Fruit fly (Drosophila melanogaster) whole organism, embryonic: ENCODE data around the gene CG42820.

ENCODE experiments used
- Abd-B ChIP-seq: fragments of 200-800 bp; sonication (Bioruptor generic); optimal IDR thresholded peaks from 2 replicates; lab custom pipeline; 2018; ENCODE audit warnings: missing biosample characterization, mild to moderate bottlenecking, missing genetic modification characterization, moderate library complexity
- CG10321 ChIP-seq: fragments of 200-800 bp; sonication (Bioruptor generic); IDR thresholded peaks from 2 replicates; pipeline ENCODE4 v1.3.6; 2022; ENCODE audit warnings: missing biosample characterization, missing genetic modification characterization
- CG10431 ChIP-seq: fragments of 200-800 bp; sonication (Bioruptor generic); optimal IDR thresholded peaks from 3 replicates; lab custom pipeline; 2018; ENCODE audit warnings: missing biosample characterization, mild to moderate bottlenecking, missing genetic modification characterization
- CG10979 ChIP-seq: fragments of 200-800 bp; sonication (Bioruptor generic); optimal IDR thresholded peaks from 2 replicates; lab custom pipeline; 2018; ENCODE audit warnings: missing biosample characterization, mild to moderate bottlenecking, missing genetic modification characterization, moderate library complexity
- CG11695 ChIP-seq: fragments of 200-800 bp; sonication (Bioruptor generic); IDR thresholded peaks from 3 replicates; pipeline ENCODE4 v1.3.6; 2022; ENCODE audit warnings: missing biosample characterization, missing genetic modification characterization
- CG12659 ChIP-seq: fragments of 200-800 bp; sonication (Bioruptor generic); optimal IDR thresholded peaks from 3 replicates; lab custom pipeline; 2017; ENCODE audit warnings: mild to moderate bottlenecking, missing biosample characterization, missing genetic modification reagents, missing genetic modification characterization
- CG18476 ChIP-seq: fragments of 200-800 bp; sonication (Bioruptor generic); optimal IDR thresholded peaks from 2 replicates; lab custom pipeline; 2016; ENCODE audit warnings: missing biosample characterization, mild to moderate bottlenecking, missing genetic modification characterization
- CG18619 ChIP-seq: fragments of 200-800 bp; sonication (Bioruptor generic); optimal IDR thresholded peaks from 3 replicates; lab custom pipeline; 2017; ENCODE audit warnings: missing biosample characterization, mild to moderate bottlenecking, missing genetic modification characterization
- CG2120 ChIP-seq: fragments of 200-800 bp; sonication (Bioruptor generic); optimal IDR thresholded peaks from 3 replicates; lab custom pipeline; 2016; ENCODE audit warnings: missing biosample characterization, missing genetic modification characterization
- CG2199 ChIP-seq: fragments of 200-800 bp; sonication (Bioruptor generic); IDR thresholded peaks from 3 replicates; pipeline ENCODE4 v1.3.6; 2022; ENCODE audit warnings: missing biosample characterization, missing genetic modification characterization
- CG31441 ChIP-seq: fragments of 200-800 bp; sonication (Bioruptor generic); IDR thresholded peaks from 2 replicates; pipeline ENCODE4 v1.3.6; 2022; ENCODE audit warnings: missing biosample characterization, missing genetic modification characterization
- CG3838 ChIP-seq: fragments of 200-800 bp; sonication (Bioruptor generic); optimal IDR thresholded peaks from 3 replicates; lab custom pipeline; 2016; ENCODE audit warnings: missing biosample characterization, missing genetic modification characterization
- CG6272 ChIP-seq: fragments of 200-800 bp; sonication (Bioruptor generic); IDR thresholded peaks from 2 replicates; pipeline ENCODE4 v1.3.6; 2022; ENCODE audit warnings: missing biosample characterization, missing genetic modification characterization
- CG6689 ChIP-seq: fragments of 200-800 bp; sonication (Bioruptor generic); IDR thresholded peaks from 2 replicates; pipeline ENCODE4 v1.3.6; 2022; ENCODE audit warnings: missing biosample characterization, missing genetic modification characterization
- CG6854 ChIP-seq: fragments of 200-800 bp; sonication (Bioruptor generic); optimal IDR thresholded peaks from 3 replicates; lab custom pipeline; 2017; ENCODE audit warnings: missing biosample characterization, mild to moderate bottlenecking, missing genetic modification characterization
- CoRest ChIP-seq: fragments of 200-800 bp; sonication (Bioruptor generic); optimal IDR thresholded peaks from 3 replicates; lab custom pipeline; 2018; ENCODE audit warnings: missing biosample characterization, mild to moderate bottlenecking, missing genetic modification characterization, moderate library complexity
- Deaf1 ChIP-seq: fragments of 200-800 bp; optimal IDR thresholded peaks from 3 replicates; lab custom pipeline; 2019; ENCODE audit warnings: missing biosample characterization, mild to moderate bottlenecking, missing genetic modification characterization, moderate library complexity
- Drgx ChIP-seq: fragments of 200-800 bp; sonication (Bioruptor generic); IDR thresholded peaks from 2 replicates; pipeline ENCODE4 v1.3.6; 2022; ENCODE audit warnings: missing biosample characterization, missing genetic modification characterization
- Kr ChIP-seq: fragments of 200-800 bp; sonication (Bioruptor generic); optimal IDR thresholded peaks from 2 replicates; lab custom pipeline; 2017; ENCODE audit warnings: missing biosample characterization, mild to moderate bottlenecking, missing genetic modification characterization
- Lhr ChIP-seq: fragments of 200-800 bp; sonication (Bioruptor generic); optimal IDR thresholded peaks from 3 replicates; lab custom pipeline; 2017; ENCODE audit warnings: mild to moderate bottlenecking, missing biosample characterization, missing genetic modification reagents, missing genetic modification characterization
- Lpt ChIP-seq: fragments of >200 bp; optimal IDR thresholded peaks from 2 replicates; lab custom pipeline; 2018; ENCODE audit warnings: missing biosample characterization, missing genetic modification characterization
- Med ChIP-seq: fragments of 200-800 bp; sonication (Bioruptor generic); peaks from one replicate; lab custom pipeline; 2016; ENCODE audit warnings: missing biosample characterization, missing genetic modification characterization, mild to moderate bottlenecking, inconsistent platforms, moderate library complexity
- Optix ChIP-seq: fragments of 200-800 bp; sonication (Bioruptor generic); IDR thresholded peaks from 3 replicates; pipeline ENCODE4 v1.3.6; 2022; ENCODE audit warnings: missing biosample characterization, missing genetic modification characterization
- Rx ChIP-seq: fragments of 200-800 bp; sonication (Bioruptor generic); IDR thresholded peaks from 2 replicates; pipeline ENCODE4 v1.3.6; 2022; ENCODE audit warnings: missing biosample characterization, missing genetic modification characterization
- Sox102F ChIP-seq: fragments of 200-800 bp; sonication (Bioruptor generic); optimal IDR thresholded peaks from 2 replicates; lab custom pipeline; 2018; ENCODE audit warnings: missing biosample characterization, mild to moderate bottlenecking, missing genetic modification characterization, moderate library complexity
- Sry-β ChIP-seq: fragments of 200-800 bp; sonication (Bioruptor generic); optimal IDR thresholded peaks from 2 replicates; lab custom pipeline; 2018; ENCODE audit warnings: missing biosample characterization, mild to moderate bottlenecking, missing genetic modification characterization, moderate library complexity
- ab ChIP-seq: fragments of 200-800 bp; sonication (Bioruptor generic); optimal IDR thresholded peaks from 2 replicates; lab custom pipeline; 2016; ENCODE audit warnings: missing biosample characterization, missing genetic modification characterization
- bowl ChIP-seq: fragments of 200-800 bp; sonication (Bioruptor generic); IDR thresholded peaks from 2 replicates; pipeline ENCODE4 v1.3.6; 2022; ENCODE audit warnings: missing biosample characterization, missing genetic modification characterization
- cato ChIP-seq: fragments of 200-800 bp; sonication (Bioruptor generic); optimal IDR thresholded peaks from 2 replicates; lab custom pipeline; 2016; ENCODE audit warnings: missing biosample characterization, missing genetic modification characterization, borderline replicate concordance
- crc ChIP-seq: fragments of 200-800 bp; sonication (Bioruptor generic); optimal IDR thresholded peaks from 2 replicates; lab custom pipeline; 2016; ENCODE audit warnings: missing biosample characterization, missing genetic modification characterization
- danr ChIP-seq: fragments of 200-800 bp; sonication (Bioruptor generic); IDR thresholded peaks from 2 replicates; pipeline ENCODE4 v1.3.6; 2022; ENCODE audit warnings: missing biosample characterization, missing genetic modification characterization
- dm ChIP-seq: fragments of 200-800 bp; sonication (Bioruptor generic); optimal IDR thresholded peaks from 3 replicates; lab custom pipeline; 2016; ENCODE audit warnings: missing biosample characterization, missing genetic modification characterization
- en ChIP-seq: fragments of 200-800 bp; sonication (Bioruptor generic); optimal IDR thresholded peaks from 2 replicates; lab custom pipeline; 2016; ENCODE audit warnings: missing biosample characterization, missing genetic modification characterization
- fd3F ChIP-seq: fragments of 200-800 bp; sonication (Bioruptor generic); optimal IDR thresholded peaks from 2 replicates; lab custom pipeline; 2018; ENCODE audit warnings: missing biosample characterization, mild to moderate bottlenecking, missing genetic modification characterization, moderate library complexity
- fu2 ChIP-seq: fragments of 200-800 bp; sonication (Bioruptor generic); optimal IDR thresholded peaks from 2 replicates; lab custom pipeline; 2016; ENCODE audit warnings: missing biosample characterization, missing genetic modification characterization
- jing ChIP-seq: fragments of 200-800 bp; sonication (Bioruptor generic); optimal IDR thresholded peaks from 2 replicates; lab custom pipeline; 2018; ENCODE audit warnings: missing biosample characterization, mild to moderate bottlenecking, missing genetic modification characterization
- lola ChIP-seq, 3 experiments: fragments of >200 bp in 2 of 3; fragments of 200-800 bp in 1 of 3; sonication (Bioruptor generic) in 1 of 3; optimal IDR thresholded peaks; 2 replicates each; lab custom pipeline; 2017 to 2019; ENCODE audit warnings: missing biosample characterization in 3 of 3, missing genetic modification characterization in 3 of 3, mild to moderate bottlenecking in 1 of 3, moderate library complexity in 1 of 3
- nerfin-1 ChIP-seq: fragments of 200-800 bp; sonication (Bioruptor generic); optimal IDR thresholded peaks from 3 replicates; lab custom pipeline; 2019; ENCODE audit warnings: missing biosample characterization, mild to moderate bottlenecking, missing genetic modification characterization, moderate library complexity
- nerfin-2 ChIP-seq: fragments of 200-800 bp; sonication (Bioruptor generic); IDR thresholded peaks from 2 replicates; pipeline ENCODE4 v1.3.6; 2022; ENCODE audit warnings: missing biosample characterization, missing genetic modification characterization; ENCODE audit not compliant: partially characterized antibody
- pan ChIP-seq, 4 experiments: fragments of >200 bp in 3 of 4; fragments of 200-800 bp in 1 of 4; sonication (Bioruptor generic) in 1 of 4; optimal IDR thresholded peaks in 3 of 4; IDR thresholded peaks in 1 of 4; 2 replicates each; pipeline versions ENCODE4 v1.3.6 to Lab custom; 2017 to 2022; ENCODE audit warnings: missing biosample characterization in 2 of 4, missing genetic modification characterization in 2 of 4, mixed read lengths in 1 of 4
- rib ChIP-seq: fragments of 200-800 bp; sonication (Bioruptor generic); IDR thresholded peaks from 2 replicates; pipeline ENCODE4 v1.3.6; 2022; ENCODE audit warnings: missing biosample characterization, missing genetic modification characterization
- sc ChIP-seq, 3 experiments: fragments of >200 bp in 2 of 3; fragments of 200-800 bp in 1 of 3; sonication (Bioruptor generic) in 1 of 3; optimal IDR thresholded peaks; 2 replicates in 2 of 3; 3 replicates in 1 of 3; lab custom pipeline; 2017; ENCODE audit warnings: mild to moderate bottlenecking in 1 of 3, missing biosample characterization in 1 of 3, missing genetic modification characterization in 1 of 3, missing genetic modification reagents in 1 of 3
- slbo ChIP-seq: fragments of 200-800 bp; sonication (Bioruptor generic); IDR thresholded peaks from 2 replicates; pipeline ENCODE4 v1.3.6; 2022; ENCODE audit warnings: missing biosample characterization, missing genetic modification characterization
- sob ChIP-seq: fragments of 200-800 bp; sonication (Bioruptor generic); IDR thresholded peaks from 2 replicates; pipeline ENCODE4 v1.3.6; 2022; ENCODE audit warnings: missing biosample characterization, missing genetic modification characterization
- wdn ChIP-seq: fragments of 200-800 bp; sonication (Bioruptor generic); IDR thresholded peaks from 2 replicates; pipeline ENCODE4 v1.3.6; 2022; ENCODE audit warnings: missing biosample characterization, missing genetic modification characterization
- zfh2 ChIP-seq: fragments of 200-800 bp; sonication (Bioruptor generic); optimal IDR thresholded peaks from 2 replicates; lab custom pipeline; 2016; ENCODE audit warnings: missing biosample characterization, missing genetic modification characterization

Gene CG42820

DNA sequence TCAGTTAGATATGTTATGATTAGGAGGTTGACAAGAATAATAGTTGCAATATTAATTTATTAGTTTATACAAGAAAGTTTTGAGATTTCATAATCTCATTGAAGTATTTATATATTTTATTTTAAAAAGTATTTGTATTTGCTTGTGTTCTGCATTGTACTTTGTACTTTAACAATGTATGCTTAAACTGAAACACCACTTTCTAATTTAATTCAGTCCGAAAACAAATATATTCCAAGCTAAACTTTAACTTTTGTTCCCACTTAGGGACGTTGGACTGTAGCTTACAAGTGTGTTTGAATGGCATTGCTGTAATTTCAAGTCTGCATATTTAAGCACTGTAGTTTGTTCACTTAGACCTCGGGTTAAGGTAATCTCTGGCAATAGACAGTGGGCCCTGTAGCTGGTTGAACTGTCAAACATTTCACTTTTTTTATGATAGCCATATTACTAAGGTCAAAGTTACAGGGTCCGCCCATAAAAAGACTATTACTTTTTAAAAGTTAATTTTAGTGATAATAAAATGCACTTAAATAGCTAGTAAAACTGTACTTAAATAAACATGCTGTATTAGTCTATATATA lies 20.8 kb downstream of the CG42820 start (continued):
- TF ChIP-seq sc (optimal IDR thresholded peaks at IDR 0.05; lab: Kevin White, UChicago), result no peak
- TF ChIP-seq sc (GFP tag; optimal IDR thresholded peaks at IDR 0.05; lab: Kevin White, UChicago), result no peak
- peak; percentile 0 for TF ChIP-seq nerfin-1 (tag; lab: Kevin White, UChicago)
- TF ChIP-seq crc (GFP tag; lab: Kevin White, UChicago), result no peak
- TF ChIP-seq slbo, result no peak
- no peak for TF ChIP-seq Optix (GFP tag; lab: Robert Waterston, UW)
- no peak for TF ChIP-seq cato
- peak; percentile 50; the same call in 1 of the 2 replicates for TF ChIP-seq CG31441 (GFP tag; lab: Robert Waterston, UW)
- peak; percentile 61 for TF ChIP-seq Med (GFP tag; lab: Kevin White, UChicago)
- TF ChIP-seq Sox102F (GFP tag; lab: Kevin White, UChicago), result peak; percentile 23
- peak; percentile 10 for TF ChIP-seq CoRest (tag; lab: Kevin White, UChicago)
- TF ChIP-seq rib, result no peak
- no peak for TF ChIP-seq lola (GFP tag; optimal IDR thresholded peaks at IDR 0.05; lab: Kevin White, UChicago)
- TF ChIP-seq danr (GFP tag; lab: Robert Waterston, UW), result no peak

dm6 chr2L:8370364-8371326 lies 21.6 kb downstream of the CG42820 start, which contains the start of gene CG17292:
TSS of gene CG17292 (plus strand) at chr2L:8370454.
- TF ChIP-seq CG6272 (peak; percentile 49), dm (no peak), jing (GFP tag; lab: Kevin White, UChicago) (no peak), ab (GFP tag; lab: Kevin White, UChicago) (no peak), Kr (GFP tag; lab: Kevin White, UChicago) (no peak), bowl (GFP tag; lab: Robert Waterston, UW) (peak; percentile 59; the same call in 1 of the 2 replicates), Sry-β (no peak), CG6689 (peak; percentile 27; the same call in 1 of the 2 replicates), fd3F (peak; percentile 6), Lpt (no peak), Rx (peak; percentile 35; the same call in 1 of the 2 replicates), zfh2 (GFP tag; lab: Kevin White, UChicago) (peak; percentile 1), en (GFP tag; lab: Kevin White, UChicago) (no peak), CG10321 (GFP tag; lab: Robert Waterston, UW) (0 out of 2 replicates have a peak, but pooled peaks have one; percentile 60), Drgx (peak; percentile 58), CG3838 (no peak), fu2 (GFP tag; lab: Kevin White, UChicago) (no peak), wdn (GFP tag; lab: Robert Waterston, UW) (peak; percentile 27; the same call in 1 of the 2 replicates), CG10979 (peak; percentile 8), CG2120 (GFP tag; lab: Kevin White, UChicago) (peak; percentile 60), Abd-B (GFP tag; lab: Kevin White, UChicago) (no peak), Lhr (GFP tag; lab: Kevin White, UChicago) (no peak), CG10431 (GFP tag; lab: Kevin White, UChicago) (no peak), CG2199 (GFP tag; lab: Robert Waterston, UW) (no peak), sob (GFP tag; lab: Robert Waterston, UW) (peak; percentile 86), Deaf1 (tag; lab: Kevin White, UChicago) (peak; percentile 76), CG6854 (GFP tag; lab: Kevin White, UChicago) (no peak), CG18476 (GFP tag; lab: Kevin White, UChicago) (no peak), nerfin-2 (GFP tag; lab: Robert Waterston, UW) (peak; percentile 83), pan (optimal IDR thresholded peaks at IDR 0.05; lab: Kevin White, UChicago) (no peak), pan (GFP tag; optimal IDR thresholded peaks at IDR 0.05 in 1 of 2, IDR thresholded peaks at IDR 0.05 in 1 of 2) (peak in 1 of 2 experiments; percentile 72), CG12659 (GFP tag; lab: Kevin White, UChicago) (peak; percentile 85), CG11695 (GFP tag; lab: Robert Waterston, UW) (peak; percentile 48; the same call in 1 of the 3 replicates), CG18619 (GFP tag; lab: Kevin White, UChicago) (peak; percentile 61)
